Worm (Caenorhabditis elegans): ENCODE data around the gene pei-2.

pei-2 gene

ce11 chrV:1023367-1023766 is at the start of gene pei-2:
TSS of gene pei-2 (minus strand) at chrV:1023467.
- TF ChIP-seq egl-27 (tag; optimal IDR thresholded peaks at IDR 0.05): no peak
- no peak for TF ChIP-seq elt-2 (tag; optimal IDR thresholded peaks at IDR 0.05)
- TF ChIP-seq nhr-77 (tag; optimal IDR thresholded peaks at IDR 0.05): no peak

ce11 chrV:1067468-1067867 is 44.2 kb upstream of the pei-2 start, which contains the start of gene K10C9.7:
TSS of gene K10C9.7 (minus strand) at chrV:1067568.
- TF ChIP-seq nhr-11 (tag; optimal IDR thresholded peaks at IDR 0.05) (no peak), egl-5 (tag; optimal IDR thresholded peaks at IDR 0.05) (no peak), zag-1 (tag; optimal IDR thresholded peaks at IDR 0.05) (no peak), elt-1 (tag; optimal IDR thresholded peaks at IDR 0.05) (no peak), ztf-11 (tag; optimal IDR thresholded peaks at IDR 0.05) (no peak), mml-1 (tag; optimal IDR thresholded peaks at IDR 0.05) (no peak), unc-39 (tag; optimal IDR thresholded peaks at IDR 0.05) (no peak), mdl-1 (tag; optimal IDR thresholded peaks at IDR 0.05) (no peak), ztf-4 (tag; optimal IDR thresholded peaks at IDR 0.05) (no peak), nhr-67 (tag; optimal IDR thresholded peaks at IDR 0.05) (no peak), lin-39 (tag; optimal IDR thresholded peaks at IDR 0.05) (no peak), egl-27 (tag; optimal IDR thresholded peaks at IDR 0.05) (no peak), nhr-23 (tag; optimal IDR thresholded peaks at IDR 0.05) (no peak), nhr-237 (tag; optimal IDR thresholded peaks at IDR 0.05) (no peak), nhr-12 (tag; optimal IDR thresholded peaks at IDR 0.05) (no peak)

ce11 chrV:1064491-1064890 is 41.2 kb upstream of the pei-2 start, which contains the start of gene str-67:
TSS of gene str-67 (minus strand) at chrV:1064591.
- no peak for TF ChIP-seq nhr-237 (tag; optimal IDR thresholded peaks at IDR 0.05)
- TF ChIP-seq jun-1 (tag; optimal IDR thresholded peaks at IDR 0.05): no peak
- TF ChIP-seq fkh-2 (tag; optimal IDR thresholded peaks at IDR 0.05): no peak
- no peak for TF ChIP-seq nhr-25 (tag; optimal IDR thresholded peaks at IDR 0.05)
- no peak for TF ChIP-seq ceh-82 (tag; optimal IDR thresholded peaks at IDR 0.05)
- TF ChIP-seq unc-62 (GFP tag; optimal IDR thresholded peaks at IDR 0.05): no peak

- TF ChIP-seq elt-1 (tag; optimal IDR thresholded peaks at IDR 0.05): no peak
- no peak for TF ChIP-seq egl-27 (tag; optimal IDR thresholded peaks at IDR 0.05)
- TF ChIP-seq egl-5 (tag; optimal IDR thresholded peaks at IDR 0.05): no peak
- TF ChIP-seq ama-1 (optimal IDR thresholded peaks at IDR 0.05): no peak
- no peak for TF ChIP-seq ZK546.5 (tag; optimal IDR thresholded peaks at IDR 0.05)
- no peak for TF ChIP-seq lsy-12 (tag; optimal IDR thresholded peaks at IDR 0.05)
- TF ChIP-seq ceh-82 (tag; optimal IDR thresholded peaks at IDR 0.05): no peak
- TF ChIP-seq nfya-1 (tag; optimal IDR thresholded peaks at IDR 0.05; ENCODE audit: insufficient read depth): no peak
- TF ChIP-seq fos-1 (tag; optimal IDR thresholded peaks at IDR 0.05): no peak
- no peak for TF ChIP-seq nhr-237 (tag; optimal IDR thresholded peaks at IDR 0.05)
Observed at ce11 chrV:1061295-1061694, 38.0 kb upstream of the pei-2 start, which contains the start of gene rnst-2. TSS of gene rnst-2 (plus strand) at chrV:1061595.

ce11 chrV:1060219-1060863 is 37.1 kb upstream of the pei-2 start:
- TF ChIP-seq ceh-28 (tag; optimal IDR thresholded peaks at IDR 0.05) (peak; percentile 40), elt-2 (tag; optimal IDR thresholded peaks at IDR 0.05) (peak; percentile 83), skn-1 (tag; optimal IDR thresholded peaks at IDR 0.05) (no peak), aly-2 (tag; optimal IDR thresholded peaks at IDR 0.05) (no peak), nhr-25 (tag; optimal IDR thresholded peaks at IDR 0.05) (no peak), elt-3 (tag; optimal IDR thresholded peaks at IDR 0.05) (peak in 1 of 3 experiments; percentile 23), daf-12 (tag; optimal IDR thresholded peaks at IDR 0.05) (no peak), zag-1 (tag; optimal IDR thresholded peaks at IDR 0.05) (no peak), ceh-82 (tag; optimal IDR thresholded peaks at IDR 0.05) (no peak), nhr-23 (tag; optimal IDR thresholded peaks at IDR 0.05) (peak; percentile 68), R02D3.7 (tag; optimal IDR thresholded peaks at IDR 0.05) (no peak), lin-15B (tag; optimal IDR thresholded peaks at IDR 0.05) (peak; percentile 17), nhr-77 (tag; optimal IDR thresholded peaks at IDR 0.05) (no peak), unc-62 (GFP tag; optimal IDR thresholded peaks at IDR 0.05) (no peak), nhr-43 (tag; optimal IDR thresholded peaks at IDR 0.05; ENCODE audit: poor library complexity, severe bottlenecking) (no peak), snpc-4 (tag; optimal IDR thresholded peaks at IDR 0.05) (peak; percentile 23), pqm-1 (tag; optimal IDR thresholded peaks at IDR 0.05) (peak; percentile 74), nhr-67 (tag; optimal IDR thresholded peaks at IDR 0.05) (no peak), jun-1 (tag; optimal IDR thresholded peaks at IDR 0.05) (no peak)

All from whole organism, L3 larva.